Worm (Caenorhabditis elegans): ENCODE data around the gene ril-2.

DNA sequence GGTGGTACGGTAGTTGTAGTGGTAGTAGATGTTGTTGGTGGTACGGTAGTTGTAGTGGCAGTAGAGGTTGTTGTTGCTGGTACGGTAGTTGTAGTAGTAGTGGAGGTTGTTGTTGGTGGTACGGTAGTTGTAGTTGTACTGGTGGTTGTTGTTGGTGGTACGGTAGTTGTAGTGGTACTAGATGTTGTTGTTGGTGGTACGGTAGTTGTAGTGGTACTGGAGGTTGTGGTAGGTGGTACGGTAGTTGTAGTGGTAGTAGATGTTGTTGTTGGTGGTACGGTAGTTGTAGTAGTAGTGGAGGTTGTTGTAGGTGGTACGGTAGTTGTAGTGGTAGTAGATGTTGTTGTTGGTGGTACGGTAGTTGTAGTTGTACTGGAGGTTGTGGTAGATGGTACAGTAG is 34.1 kb upstream of the ril-2 start:
- TF ChIP-seq ceh-22 (tag; optimal IDR thresholded peaks at IDR 0.05), result no peak
- TF ChIP-seq elt-2 (tag; optimal IDR thresholded peaks at IDR 0.05), result no peak
- no peak for TF ChIP-seq ceh-45 (GFP tag; IDR thresholded peaks at IDR 0.05)
- no peak for TF ChIP-seq gmeb-2 (tag; optimal IDR thresholded peaks at IDR 0.05)
- TF ChIP-seq ceh-9 (tag; optimal IDR thresholded peaks at IDR 0.05), result no peak
- no peak for TF ChIP-seq ahr-1 (tag; optimal IDR thresholded peaks at IDR 0.05)
